Worm (Caenorhabditis elegans): ENCODE measurements around the gene K09G1.2.

K09G1.2 gene

DNA sequence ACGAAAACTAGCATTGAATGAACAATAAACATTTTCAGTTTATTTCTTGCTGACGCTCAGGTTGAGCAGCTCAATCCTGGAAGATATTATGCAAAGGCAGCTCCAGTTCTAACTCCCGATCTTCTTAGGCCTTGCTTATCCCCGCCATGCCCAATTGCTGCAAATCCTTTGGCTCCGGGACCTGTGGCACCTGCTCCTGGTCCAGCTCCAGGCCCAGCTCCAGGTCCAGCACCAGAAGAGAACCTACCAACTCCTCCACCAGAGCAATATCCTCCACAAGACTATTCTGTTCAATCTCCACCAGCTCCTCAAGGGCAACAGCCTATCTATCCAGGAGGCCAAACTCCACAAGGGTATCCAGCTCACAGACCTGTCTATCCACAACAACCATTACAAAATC lies 25.7 kb downstream of the K09G1.2 start:
- TF ChIP-seq B0310.2 (tag; optimal IDR thresholded peaks at IDR 0.05) (no peak), F13C5.2 (tag; optimal IDR thresholded peaks at IDR 0.05) (no peak), sea-1 (GFP tag; conservative IDR thresholded peaks at IDR 0.05) (no peak), hnd-1 (tag; optimal IDR thresholded peaks at IDR 0.05) (no peak), hmbx-1 (tag; optimal IDR thresholded peaks at IDR 0.05) (no peak), pes-1 (GFP tag; IDR thresholded peaks at IDR 0.05) (no peak)

DNA sequence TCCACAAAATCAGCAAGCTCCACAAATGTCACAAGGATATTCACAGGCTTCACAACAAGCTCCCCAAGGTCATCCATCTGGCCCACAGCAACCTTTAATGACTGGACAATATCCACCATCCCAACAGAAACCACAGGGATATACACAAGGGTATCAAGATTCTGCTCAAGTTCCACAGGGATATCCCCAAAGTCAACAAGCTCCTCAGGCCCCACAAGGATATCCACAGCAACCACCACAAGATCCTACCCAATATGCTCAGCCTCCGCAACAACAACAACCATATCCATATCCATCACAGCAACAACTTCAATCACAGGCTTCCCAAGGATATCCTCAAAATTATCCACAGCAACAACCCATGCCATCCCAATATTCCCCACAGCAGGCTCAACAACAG lies 26.3 kb downstream of the K09G1.2 start:
- peak; percentile 17 for TF ChIP-seq hmg-4 (GFP tag; optimal IDR thresholded peaks at IDR 0.05)
- TF ChIP-seq ceh-13 (GFP tag; optimal IDR thresholded peaks at IDR 0.05), result no peak

DNA sequence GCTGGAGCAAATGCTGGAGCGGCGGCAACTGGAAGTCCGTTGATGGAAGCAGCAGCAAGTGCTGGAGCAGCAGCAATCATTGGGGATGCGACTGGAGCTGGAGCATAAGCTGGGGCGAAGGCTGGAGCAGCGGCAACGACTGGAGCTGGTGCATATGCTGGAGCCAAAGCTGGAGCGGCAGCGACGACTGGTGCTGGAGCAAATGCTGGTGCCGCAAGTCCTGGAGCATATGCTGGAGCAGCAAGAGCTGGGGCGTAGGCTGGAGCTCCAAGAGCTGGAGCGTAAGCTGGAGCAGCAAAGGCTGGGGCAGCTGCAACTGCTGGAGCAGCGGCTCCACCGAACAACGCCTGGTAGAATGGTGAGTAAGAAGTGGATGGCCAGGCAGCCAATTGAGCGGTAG lies 28.0 kb downstream of the K09G1.2 start:
- TF ChIP-seq B0310.2 (tag; optimal IDR thresholded peaks at IDR 0.05) (no peak), scrt-1 (GFP tag; IDR thresholded peaks at IDR 0.05) (no peak), ceh-13 (GFP tag; optimal IDR thresholded peaks at IDR 0.05) (no peak), tra-4 (tag; optimal IDR thresholded peaks at IDR 0.05) (no peak), tbx-37 (GFP tag; conservative IDR thresholded peaks at IDR 0.05) (no peak)

DNA sequence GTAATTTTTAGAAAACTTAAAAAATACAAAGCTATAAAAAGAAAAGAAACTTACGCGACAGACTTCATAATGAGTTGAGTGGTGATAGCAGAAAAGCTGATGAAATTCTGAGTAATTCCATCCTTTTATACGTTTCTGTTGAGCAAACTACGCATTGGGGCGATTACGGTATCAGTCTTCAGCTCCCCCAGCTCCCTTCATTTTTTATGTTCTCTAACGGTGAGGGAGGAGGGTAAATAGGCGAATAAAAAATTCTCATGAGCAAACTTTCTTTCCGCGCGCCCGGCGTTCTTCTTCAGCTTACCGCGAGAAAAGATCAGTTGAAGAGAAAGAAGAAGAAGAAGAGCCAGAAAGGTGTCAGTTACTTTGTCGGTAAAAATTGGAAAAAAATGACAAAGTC lies 28.5 kb downstream of the K09G1.2 start, which contains the start of gene idpc-7:
Gene idpc-7 (minus strand): TSS at position 101 of the 400 bp plus-strand sequence.
- TF ChIP-seq ceh-13 (GFP tag; optimal IDR thresholded peaks at IDR 0.05) (no peak), ama-1 (optimal IDR thresholded peaks at IDR 0.05) (no peak), ets-7 (tag; optimal IDR thresholded peaks at IDR 0.05) (no peak), flt-1 (GFP tag; IDR thresholded peaks at IDR 0.05) (no peak), hnd-1 (tag; optimal IDR thresholded peaks at IDR 0.05) (no peak), pes-1 (GFP tag; IDR thresholded peaks at IDR 0.05) (no peak), ceh-36 (tag; optimal IDR thresholded peaks at IDR 0.05) (no peak), B0310.2 (tag; optimal IDR thresholded peaks at IDR 0.05) (no peak), tbx-37 (GFP tag; conservative IDR thresholded peaks at IDR 0.05) (no peak), hmbx-1 (tag; optimal IDR thresholded peaks at IDR 0.05) (no peak), tbx-11 (GFP tag; IDR thresholded peaks at IDR 0.05) (no peak), scrt-1 (GFP tag; IDR thresholded peaks at IDR 0.05) (no peak), tra-4 (tag; optimal IDR thresholded peaks at IDR 0.05) (no peak)

DNA sequence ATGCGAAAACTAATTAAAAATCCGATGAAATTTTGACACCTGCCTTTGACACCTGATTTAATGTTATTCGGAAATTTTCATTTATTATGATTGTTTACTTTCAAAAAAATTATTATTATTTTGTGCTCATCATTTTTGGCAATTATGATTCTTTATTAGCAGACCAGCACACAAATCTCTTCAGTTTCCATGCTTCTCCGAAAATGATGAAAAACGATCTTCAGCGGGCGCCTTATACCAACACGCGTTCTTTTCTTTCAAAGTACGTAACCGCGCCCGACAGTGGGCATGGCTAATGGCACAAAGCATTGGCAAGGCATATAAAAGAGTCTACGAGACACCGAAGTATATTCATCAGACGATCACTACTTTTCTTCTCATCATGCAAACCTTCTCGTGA lies 29.4 kb downstream of the K09G1.2 start, which contains the start of gene idpc-6:
Gene idpc-6 (plus strand): TSS at position 301 of the 400 bp plus-strand sequence.
- no peak for TF ChIP-seq B0310.2 (tag; optimal IDR thresholded peaks at IDR 0.05)
- no peak for TF ChIP-seq ama-1 (optimal IDR thresholded peaks at IDR 0.05)
- TF ChIP-seq aly-1 (tag; optimal IDR thresholded peaks at IDR 0.05), result no peak

DNA sequence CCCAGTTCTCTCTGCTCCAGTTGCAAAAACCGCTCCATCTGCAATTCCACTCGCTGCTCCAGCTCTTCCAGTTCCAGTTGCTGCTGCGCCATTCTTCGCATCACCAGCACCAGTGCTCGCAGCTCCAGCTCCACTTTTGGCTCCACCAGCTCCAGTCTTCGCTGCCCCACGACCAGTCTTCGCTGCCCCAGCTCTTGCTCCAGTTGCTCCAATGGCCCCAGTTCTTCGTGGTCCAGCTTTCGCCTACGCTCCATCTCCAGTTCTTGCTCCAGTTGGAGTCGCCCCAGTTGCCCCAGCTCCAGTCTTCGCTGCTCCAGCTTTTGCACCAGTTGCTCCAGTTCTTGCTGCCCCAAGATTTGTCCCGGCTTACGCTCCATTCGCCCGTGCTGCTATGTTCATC lies 30.0 kb downstream of the K09G1.2 start:
- TF ChIP-seq pes-1 (GFP tag; IDR thresholded peaks at IDR 0.05) (no peak), tra-4 (tag; optimal IDR thresholded peaks at IDR 0.05) (no peak), scrt-1 (GFP tag; IDR thresholded peaks at IDR 0.05) (no peak), sea-1 (GFP tag; conservative IDR thresholded peaks at IDR 0.05) (no peak), hmbx-1 (tag; optimal IDR thresholded peaks at IDR 0.05) (no peak), hmg-4 (GFP tag; optimal IDR thresholded peaks at IDR 0.05) (no peak)

DNA sequence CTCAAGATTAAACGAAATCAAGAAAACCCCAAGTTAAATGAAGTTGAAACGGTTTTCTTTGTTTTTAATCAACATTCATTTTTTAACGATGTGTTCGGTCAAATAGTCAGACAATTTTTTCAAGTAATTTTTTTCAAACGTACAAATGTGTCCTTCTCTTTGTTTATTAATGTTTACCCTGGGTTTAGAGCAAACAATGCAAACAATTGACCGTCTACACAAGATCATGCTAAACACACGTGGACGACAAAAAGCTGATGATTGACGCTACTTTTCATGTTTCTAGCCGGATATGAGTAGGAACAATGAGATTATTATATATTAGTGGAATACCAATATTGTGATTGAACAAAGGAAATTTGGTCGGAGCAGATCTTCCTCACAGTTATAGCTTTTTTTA lies 31.0 kb downstream of the K09G1.2 start:
- TF ChIP-seq tbx-11 (GFP tag; IDR thresholded peaks at IDR 0.05) (no peak), aly-1 (tag; optimal IDR thresholded peaks at IDR 0.05) (no peak), hmg-4 (GFP tag; optimal IDR thresholded peaks at IDR 0.05) (no peak)

DNA sequence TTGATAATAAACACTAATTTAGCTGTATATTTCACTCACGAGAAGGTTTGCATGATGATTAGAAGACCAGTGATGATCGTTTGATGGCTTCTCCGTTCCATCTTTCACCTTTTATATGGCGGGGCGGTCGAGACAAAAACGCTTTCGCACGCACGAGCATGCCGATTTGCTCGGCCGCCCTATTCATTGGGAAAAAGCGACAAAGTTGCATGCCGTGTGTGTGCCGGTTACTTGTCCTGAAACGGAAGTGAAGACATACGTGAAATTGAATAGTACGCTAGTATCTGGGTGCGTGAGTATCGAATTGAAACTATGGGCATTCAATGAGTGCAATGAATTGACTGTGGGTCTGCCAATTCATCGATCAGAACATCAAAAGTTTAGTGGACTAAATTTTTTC lies 32.4 kb downstream of the K09G1.2 start, which contains the start of gene idpc-5:
Gene idpc-5 (minus strand): TSS at position 101 of the 400 bp plus-strand sequence.
- TF ChIP-seq ceh-13 (GFP tag; optimal IDR thresholded peaks at IDR 0.05) (no peak), scrt-1 (GFP tag; IDR thresholded peaks at IDR 0.05) (no peak), flt-1 (GFP tag; IDR thresholded peaks at IDR 0.05) (no peak), ama-1 (optimal IDR thresholded peaks at IDR 0.05) (no peak), tbx-37 (GFP tag; conservative IDR thresholded peaks at IDR 0.05) (no peak), sea-1 (GFP tag; conservative IDR thresholded peaks at IDR 0.05) (no peak), hnd-1 (tag; optimal IDR thresholded peaks at IDR 0.05) (no peak), ceh-36 (tag; optimal IDR thresholded peaks at IDR 0.05) (no peak), aly-1 (tag; optimal IDR thresholded peaks at IDR 0.05) (no peak), tbx-11 (GFP tag; IDR thresholded peaks at IDR 0.05) (no peak)

DNA sequence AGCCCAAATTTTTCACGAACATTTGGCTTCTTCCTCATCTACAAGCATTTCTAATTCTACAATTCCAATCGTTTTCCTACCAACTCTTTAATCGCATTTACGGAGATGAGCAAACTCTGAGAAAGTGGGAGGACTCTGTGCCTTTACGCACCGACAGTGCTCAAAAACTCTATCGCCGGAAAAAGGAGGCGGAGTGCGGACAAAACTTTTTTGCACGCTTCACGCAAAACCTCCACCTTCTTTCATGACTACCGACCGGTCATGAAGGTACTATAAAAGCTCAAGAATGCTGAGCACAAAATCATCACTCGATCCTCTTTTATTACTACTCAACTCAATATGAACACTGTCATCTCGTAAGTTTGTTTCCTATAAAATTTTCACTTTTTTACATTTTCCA lies 34.7 kb downstream of the K09G1.2 start, which contains the start of gene idpc-4:
Gene idpc-4 (plus strand): TSS at position 301 of the 400 bp plus-strand sequence.
- TF ChIP-seq hmg-4 (GFP tag; optimal IDR thresholded peaks at IDR 0.05) (no peak), hnd-1 (tag; optimal IDR thresholded peaks at IDR 0.05) (no peak)

Measured in whole organism, early embryonic.